Worm (Caenorhabditis elegans): ENCODE measurements around the gene pad-2.

The pad-2 gene

DNA sequence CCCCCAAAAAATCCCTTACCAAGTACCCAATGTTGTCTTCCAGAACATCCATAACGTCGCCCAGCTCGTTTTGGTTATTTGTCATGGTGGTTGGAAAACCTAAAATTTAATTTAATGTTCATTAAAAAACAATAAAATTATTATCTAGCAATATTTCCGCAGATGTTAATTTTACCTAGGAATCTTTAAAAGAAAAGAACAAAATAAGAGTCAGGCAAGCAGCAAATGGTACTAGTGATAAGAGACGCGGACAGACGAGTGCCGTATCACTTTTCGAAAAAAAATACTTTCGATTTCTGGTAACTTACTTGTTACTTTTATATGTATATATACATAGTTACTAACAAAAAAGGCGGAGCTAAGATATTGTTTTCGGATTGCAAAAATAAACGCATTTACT is 32.1 kb downstream of the pad-2 start, which contains the start of gene T07A5.7:
Gene T07A5.7, minus strand, starts transcription at position 101 of the 400 bp plus-strand sequence.
- TF ChIP-seq him-1 (tag; optimal IDR thresholded peaks at IDR 0.05) (no peak), W03F9.2 (tag; optimal IDR thresholded peaks at IDR 0.05) (no peak), dao-5 (tag; optimal IDR thresholded peaks at IDR 0.05) (no peak)

DNA sequence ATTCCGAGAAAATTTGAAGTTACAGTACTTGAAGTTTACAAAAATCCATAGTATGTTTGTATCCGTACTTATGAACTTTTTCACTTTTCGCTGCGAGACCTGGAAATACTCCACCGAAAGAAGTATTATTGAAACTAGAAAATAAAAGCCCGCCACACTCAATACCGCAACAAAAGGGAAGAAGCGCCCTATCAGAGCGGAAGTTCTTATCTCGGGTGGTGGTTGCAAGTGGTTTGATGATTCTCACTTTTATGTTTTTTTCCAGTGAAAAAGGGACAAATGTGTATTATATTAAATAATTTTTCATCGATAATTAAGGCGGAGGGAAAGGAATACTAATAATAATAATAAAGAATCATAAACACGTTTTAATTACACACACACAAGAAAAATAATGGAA is 35.3 kb downstream of the pad-2 start:
- TF ChIP-seq W03F9.2 (tag; optimal IDR thresholded peaks at IDR 0.05) (no peak), him-1 (tag; optimal IDR thresholded peaks at IDR 0.05) (no peak), dao-5 (tag; optimal IDR thresholded peaks at IDR 0.05) (no peak)

DNA sequence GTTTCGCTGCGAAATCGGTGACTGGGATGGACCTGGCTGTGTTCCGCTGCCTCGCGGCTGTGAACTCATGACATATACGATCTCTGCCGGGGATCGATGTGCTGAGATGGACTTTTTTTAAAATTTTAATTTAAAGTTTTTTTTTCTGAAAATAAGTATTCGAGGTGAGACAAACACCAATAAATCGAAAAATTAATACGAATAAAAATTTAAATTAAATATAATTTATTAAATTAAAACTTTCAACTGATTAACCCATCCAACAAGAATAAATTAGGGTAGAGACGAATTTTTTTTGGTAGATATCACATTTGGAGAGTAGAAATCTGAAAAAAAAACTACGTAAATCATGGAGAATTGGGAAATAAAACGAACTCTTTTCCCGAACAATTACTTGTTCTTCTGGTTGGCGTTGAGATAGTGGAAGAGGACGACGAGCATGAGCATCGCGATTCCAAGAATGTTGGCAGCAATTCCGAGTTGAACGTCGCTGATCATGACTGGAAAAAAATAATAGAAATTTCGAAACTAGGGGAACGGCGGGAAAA is 39.2 kb downstream of the pad-2 start, which contains the start of the genes unc-50 and ostf-4:
Gene unc-50, minus strand, starts transcription at position 101 of the 548 bp plus-strand sequence.
Gene ostf-4, minus strand, starts transcription at position 498 of the 548 bp plus-strand sequence.
- TF ChIP-seq dao-5 (tag; optimal IDR thresholded peaks at IDR 0.05) = no peak
- no peak for TF ChIP-seq W03F9.2 (tag; optimal IDR thresholded peaks at IDR 0.05)
- no peak for TF ChIP-seq him-1 (tag; optimal IDR thresholded peaks at IDR 0.05)

DNA sequence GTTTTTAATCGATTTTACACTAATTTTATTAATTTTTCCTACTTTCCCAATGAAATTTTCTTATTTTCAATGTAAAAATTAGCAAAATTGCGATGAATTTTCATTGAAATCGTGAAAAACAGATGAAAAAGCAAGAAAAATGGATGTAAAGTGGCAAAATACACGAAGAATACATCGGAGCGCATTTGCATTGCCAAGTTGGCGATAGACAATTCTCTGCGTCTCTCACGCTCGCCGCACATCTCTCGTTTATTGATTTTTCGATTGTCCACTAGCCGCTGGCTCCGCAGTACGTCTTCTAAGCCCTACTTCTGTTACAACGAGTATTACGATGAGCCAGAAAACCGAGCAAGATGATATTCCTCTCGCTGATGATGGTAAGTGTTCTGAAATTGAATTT is 39.8 kb downstream of the pad-2 start, which contains the start of gene unc-69:
Gene unc-69, plus strand, starts transcription at position 185 of the 400 bp plus-strand sequence.
- TF ChIP-seq W03F9.2 (tag; optimal IDR thresholded peaks at IDR 0.05) (peak; percentile 67), him-1 (tag; optimal IDR thresholded peaks at IDR 0.05) (no peak)

DNA sequence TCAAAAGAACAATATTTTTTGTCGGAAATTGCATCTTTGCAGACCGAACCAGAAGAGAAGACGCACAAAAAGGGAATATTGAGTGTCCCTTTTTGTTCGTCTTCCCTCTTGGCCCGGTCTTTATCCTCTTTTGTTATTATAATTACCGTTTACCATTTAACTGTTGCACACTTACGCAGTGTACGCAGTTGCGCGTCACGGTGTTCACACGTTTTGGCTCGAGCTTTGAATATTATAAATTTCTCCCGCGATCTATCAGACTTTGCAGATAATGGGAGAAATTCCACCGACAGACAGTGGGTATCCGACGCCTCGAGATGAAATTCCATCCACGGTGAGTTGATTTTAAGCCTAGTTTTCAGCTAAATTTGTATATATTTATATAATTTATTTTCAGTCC is 41.9 kb downstream of the pad-2 start, which contains the start of gene sas-7:
Gene sas-7, plus strand, starts transcription at position 232 of the 400 bp plus-strand sequence.
- TF ChIP-seq dao-5 (tag; optimal IDR thresholded peaks at IDR 0.05) (no peak), W03F9.2 (tag; optimal IDR thresholded peaks at IDR 0.05) (no peak), him-1 (tag; optimal IDR thresholded peaks at IDR 0.05) (no peak)

DNA sequence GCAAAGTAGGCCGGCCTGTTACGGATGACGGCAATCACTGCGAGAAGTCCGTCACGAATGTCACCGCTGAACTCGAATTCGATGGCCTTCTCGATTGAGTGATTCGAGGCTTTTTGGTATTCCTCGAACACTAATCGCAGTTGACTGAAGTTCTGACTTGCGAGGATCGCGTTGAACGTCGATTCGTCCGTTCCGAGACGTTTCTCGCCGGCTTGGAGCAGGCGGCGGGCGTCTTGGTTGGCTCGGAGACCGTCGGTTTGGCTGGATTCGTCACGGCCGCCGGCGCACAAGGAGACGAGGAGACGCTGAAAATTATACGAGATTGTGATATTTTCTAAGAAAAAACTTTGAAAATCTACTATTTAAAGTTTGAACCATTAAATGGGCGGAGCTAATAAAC is 47.4 kb downstream of the pad-2 start:
- no peak for TF ChIP-seq him-1 (tag; optimal IDR thresholded peaks at IDR 0.05)
- TF ChIP-seq dao-5 (tag; optimal IDR thresholded peaks at IDR 0.05) = no peak
- no peak for TF ChIP-seq W03F9.2 (tag; optimal IDR thresholded peaks at IDR 0.05)

DNA sequence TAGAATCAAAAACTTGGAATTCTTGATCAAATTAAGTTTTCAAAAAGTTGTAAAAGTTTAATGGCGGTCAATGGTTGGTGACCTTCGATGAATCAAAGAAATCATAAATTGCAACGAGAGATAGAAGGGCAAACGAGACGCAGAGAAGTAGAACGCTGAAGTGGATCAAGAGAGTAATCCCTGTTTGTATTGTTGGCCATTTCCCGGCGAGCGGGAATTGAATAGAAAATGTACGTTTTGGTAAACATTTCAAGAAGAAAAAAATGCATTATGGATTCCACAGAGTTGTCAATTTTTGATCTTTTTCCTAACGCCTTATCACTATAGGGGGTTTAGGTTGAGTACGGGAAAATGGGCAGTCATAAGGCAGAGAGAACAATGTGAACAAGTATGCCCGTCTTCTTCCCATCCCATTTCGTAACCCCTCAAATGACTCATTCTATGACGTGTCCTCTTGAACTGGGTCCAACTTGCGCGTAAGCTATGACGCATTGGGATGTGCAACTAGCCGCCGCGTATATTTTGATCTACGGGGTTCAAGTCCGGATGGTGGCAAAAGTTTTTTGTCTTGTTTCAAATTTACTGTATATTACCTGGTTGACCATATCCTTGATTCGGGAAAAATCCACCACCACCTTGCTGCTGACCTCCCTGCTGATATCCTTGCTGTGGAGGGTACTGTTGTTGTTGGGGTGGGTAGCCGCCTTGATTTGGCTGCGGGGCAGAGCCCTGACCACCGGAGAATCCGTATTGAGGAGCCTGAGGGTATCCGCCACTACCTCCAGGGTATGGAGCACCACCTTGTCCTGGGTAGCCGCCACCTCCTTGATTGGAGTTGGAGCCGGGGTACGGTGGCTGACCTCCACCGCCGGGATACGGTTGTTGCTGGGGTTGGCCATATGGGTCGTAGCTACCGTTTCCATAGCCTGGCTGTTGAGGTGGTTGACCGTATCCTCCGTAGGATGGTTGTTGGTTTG is 49.9 kb downstream of the pad-2 start:
- no peak for TF ChIP-seq dao-5 (tag; optimal IDR thresholded peaks at IDR 0.05)
- TF ChIP-seq W03F9.2 (tag; optimal IDR thresholded peaks at IDR 0.05) = no peak
- no peak for TF ChIP-seq him-1 (tag; optimal IDR thresholded peaks at IDR 0.05)

DNA sequence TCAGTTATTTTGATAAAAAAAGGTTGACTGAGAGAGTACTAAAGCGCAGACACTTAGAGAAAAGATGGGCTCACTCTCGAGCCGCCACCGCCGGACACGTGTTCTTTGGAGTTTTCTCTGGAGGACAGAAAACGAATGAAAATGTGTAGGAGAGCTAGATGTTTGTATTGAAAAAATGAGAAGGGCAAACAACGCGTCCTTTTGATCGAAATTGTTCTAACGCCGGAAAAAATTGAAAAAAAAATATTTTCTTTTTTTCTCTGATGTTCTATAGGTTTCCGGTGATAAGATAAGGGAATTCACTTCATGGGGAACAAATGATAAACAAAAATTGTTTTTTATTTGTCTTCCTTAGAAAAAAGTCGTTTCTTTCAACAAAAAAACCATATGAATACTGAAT is 50.9 kb downstream of the pad-2 start:
- TF ChIP-seq dao-5 (tag; optimal IDR thresholded peaks at IDR 0.05) (no peak), him-1 (tag; optimal IDR thresholded peaks at IDR 0.05) (no peak), W03F9.2 (tag; optimal IDR thresholded peaks at IDR 0.05) (no peak)

DNA sequence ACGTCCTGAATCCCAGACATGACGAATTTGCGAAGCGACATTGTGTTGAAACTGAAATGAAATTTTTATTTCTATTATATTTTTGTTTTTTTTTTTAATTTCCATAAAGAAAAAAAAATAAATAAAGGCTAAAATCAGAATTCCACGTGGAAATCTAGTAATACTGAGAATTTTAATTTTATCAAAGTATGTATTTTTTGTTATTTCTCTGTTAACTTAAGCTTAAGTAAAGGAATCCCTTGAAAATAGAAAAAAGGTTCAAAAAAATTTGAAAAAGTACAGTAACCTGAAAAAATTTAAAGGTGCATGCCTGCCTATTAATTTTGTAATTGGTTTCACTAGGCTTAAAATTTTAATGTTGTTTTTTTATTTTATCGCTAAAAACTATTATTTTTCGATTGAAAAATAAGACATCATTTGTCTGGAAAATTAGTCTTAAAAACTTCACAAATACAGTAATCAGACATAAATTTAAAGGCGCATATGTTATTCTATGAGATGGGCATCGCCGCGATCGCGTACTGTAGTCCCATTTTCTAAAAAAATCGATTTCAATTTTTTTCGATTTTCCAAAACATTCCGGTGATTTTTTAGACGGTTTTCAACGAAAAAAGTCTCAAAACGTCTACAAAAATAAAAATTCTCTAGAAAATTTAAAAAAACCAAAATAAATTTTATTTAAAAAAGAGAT is 51.6 kb downstream of the pad-2 start, which contains the start of gene nex-2:
Gene nex-2, minus strand, starts transcription at position 51 of the 691 bp plus-strand sequence.
- TF ChIP-seq dao-5 (tag; optimal IDR thresholded peaks at IDR 0.05) (no peak), W03F9.2 (tag; optimal IDR thresholded peaks at IDR 0.05) (no peak), him-1 (tag; optimal IDR thresholded peaks at IDR 0.05) (no peak)

Data from whole organism, L4/young adult.